Worm (Caenorhabditis elegans) whole organism, young adult: ENCODE measurements around the gene Y47D7A.19.

Source experiments
- nhr-80 ChIP-seq: sonication (generic microtip); optimal IDR thresholded peaks from 2 replicates; lab custom pipeline; 2016; ENCODE audit warnings: missing genetic modification characterization, missing compliant biosample characterization
- sea-2 ChIP-seq: fragments of 200-800 bp; sonication (Bioruptor generic); IDR thresholded peaks from 2 replicates; pipeline ENCODE4 v1.3.6; 2022; ENCODE audit warnings: missing genetic modification characterization, missing compliant biosample characterization
- ztf-28 ChIP-seq: fragments of 200-800 bp; sonication (Bioruptor generic); IDR thresholded peaks from 2 replicates; pipeline ENCODE4 v1.3.6; 2022; ENCODE audit warnings: missing genetic modification reagents, missing genetic modification characterization, missing compliant biosample characterization

- TF ChIP-seq sea-2 (GFP tag; lab: Robert Waterston, UW) = no peak
- TF ChIP-seq ztf-28 (GFP tag; lab: Robert Waterston, UW) = no peak
- no peak for TF ChIP-seq nhr-80 (tag; lab: Kevin White, UChicago)
Measured at ce11 chrV:4384482-4384881, 39.7 kb upstream of the Y47D7A.19 start, which contains the start of gene F13A2.2.
